Fruit fly (Drosophila melanogaster) whole organism, adult: ENCODE results near the gene CG12084.

Experiments
- CG14711 ChIP-seq: fragments of 200-800 bp; sonication (Bioruptor generic); optimal IDR thresholded peaks from 2 replicates; lab custom pipeline; 2018; ENCODE audit warnings: missing biosample characterization, mild to moderate bottlenecking, missing genetic modification characterization, moderate library complexity
- Clk ChIP-seq: fragments of 200-800 bp; sonication (Bioruptor generic); optimal IDR thresholded peaks from 2 replicates; lab custom pipeline; 2017; ENCODE audit warnings: missing biosample characterization, missing genetic modification characterization
- toe ChIP-seq: fragments of 200-800 bp; sonication (Bioruptor generic); optimal IDR thresholded peaks from 2 replicates; lab custom pipeline; 2016; ENCODE audit warnings: missing biosample characterization, missing genetic modification characterization

dm6 chr3L:1471037-1471436 is 25.4 kb downstream of the CG12084 start:
- TF ChIP-seq Clk (GFP tag; lab: Kevin White, UChicago) (no peak), toe (GFP tag; lab: Kevin White, UChicago) (no peak), CG14711 (tag; lab: Kevin White, UChicago) (no peak)
